Worm (Caenorhabditis elegans) whole organism, mixed stage, embryonic: ENCODE data around the gene C02B10.6.

Source experiments
- M03D4.4 ChIP-seq: sonication (generic microtip); optimal IDR thresholded peaks from 2 replicates; lab custom pipeline; 2017; ENCODE audit warnings: mild to moderate bottlenecking, missing genetic modification characterization, missing compliant biosample characterization
- ceh-39 ChIP-seq: fragments of 150-350 bp; optimal IDR thresholded peaks from 2 replicates; lab custom pipeline; 2014; ENCODE audit warnings: missing biosample characterization, missing genetic modification characterization
- ceh-43 ChIP-seq: fragments of 200-800 bp; sonication (Bioruptor generic); optimal IDR thresholded peaks from 2 replicates; lab custom pipeline; 2018; ENCODE audit warnings: mild to moderate bottlenecking, missing genetic modification characterization, moderate library complexity, missing compliant biosample characterization
- ceh-83 ChIP-seq: fragments of 200-800 bp; sonication (Bioruptor generic); optimal IDR thresholded peaks from 2 replicates; lab custom pipeline; 2018; ENCODE audit warnings: mild to moderate bottlenecking, missing genetic modification characterization, missing compliant biosample characterization
- ces-1 ChIP-seq: fragments of 150-350 bp; optimal IDR thresholded peaks from 2 replicates; lab custom pipeline; 2014; ENCODE audit warnings: missing biosample characterization, missing genetic modification reagents, missing genetic modification characterization
- cnd-1 ChIP-seq: fragments of 200-800 bp; sonication (Bioruptor generic); optimal IDR thresholded peaks from 2 replicates; lab custom pipeline; 2018; ENCODE audit warnings: mild to moderate bottlenecking, missing genetic modification characterization, missing compliant biosample characterization
- drap-1 ChIP-seq: fragments of 200-800 bp; sonication (Bioruptor generic); optimal IDR thresholded peaks from 3 replicates; lab custom pipeline; 2018; ENCODE audit warnings: mild to moderate bottlenecking, missing genetic modification characterization, missing compliant biosample characterization
- flh-1 ChIP-seq: fragments of 200-800 bp; sonication (Bioruptor generic); optimal IDR thresholded peaks from 2 replicates; lab custom pipeline; 2018; ENCODE audit warnings: mild to moderate bottlenecking, missing genetic modification characterization, moderate library complexity, missing compliant biosample characterization
- ham-2 ChIP-seq: fragments of 200-800 bp; sonication (Bioruptor generic); optimal IDR thresholded peaks from 2 replicates; lab custom pipeline; 2018; ENCODE audit warnings: mild to moderate bottlenecking, missing genetic modification characterization, missing compliant biosample characterization
- hlh-1 ChIP-seq: fragments of 150-350 bp; optimal IDR thresholded peaks from 2 replicates; lab custom pipeline; 2014; ENCODE audit warnings: missing biosample characterization, missing genetic modification reagents, missing genetic modification characterization
- lin-13 ChIP-seq: fragments of 150-350 bp; optimal IDR thresholded peaks from 2 replicates; lab custom pipeline; 2014; ENCODE audit warnings: missing biosample characterization, missing genetic modification characterization
- lin-32 ChIP-seq: fragments of 200-800 bp; sonication (Bioruptor generic); optimal IDR thresholded peaks from 2 replicates; lab custom pipeline; 2018; ENCODE audit warnings: mild to moderate bottlenecking, missing genetic modification characterization, missing compliant biosample characterization
- lsy-2 ChIP-seq: fragments of 150-350 bp; optimal IDR thresholded peaks from 2 replicates; lab custom pipeline; 2014; ENCODE audit warnings: missing biosample characterization, missing genetic modification characterization
- mab-5 ChIP-seq: fragments of 150-350 bp; optimal IDR thresholded peaks from 2 replicates; lab custom pipeline; 2014; ENCODE audit warnings: missing biosample characterization, missing genetic modification characterization
- mls-2 ChIP-seq: sonication (generic microtip); optimal IDR thresholded peaks from 2 replicates; lab custom pipeline; 2016; ENCODE audit warnings: mild to moderate bottlenecking, missing genetic modification characterization, moderate library complexity, missing compliant biosample characterization
- nhr-12 ChIP-seq: fragments of 150-350 bp; optimal IDR thresholded peaks from 2 replicates; lab custom pipeline; 2014; ENCODE audit warnings: missing biosample characterization, missing genetic modification characterization
- nhr-2 ChIP-seq: fragments of 150-350 bp; optimal IDR thresholded peaks from 2 replicates; lab custom pipeline; 2014; ENCODE audit warnings: missing biosample characterization, missing genetic modification characterization
- nhr-237 ChIP-seq: fragments of 150-350 bp; optimal IDR thresholded peaks from 2 replicates; lab custom pipeline; 2014; ENCODE audit warnings: missing biosample characterization, missing genetic modification characterization
- nhr-28 ChIP-seq: fragments of 150-350 bp; optimal IDR thresholded peaks from 2 replicates; lab custom pipeline; 2014; ENCODE audit warnings: missing biosample characterization, missing genetic modification characterization
- nhr-76 ChIP-seq: sonication (generic microtip); optimal IDR thresholded peaks from 2 replicates; lab custom pipeline; 2017; ENCODE audit warnings: missing biosample characterization, missing genetic modification characterization
- pha-4 ChIP-seq: fragments of 150-350 bp; optimal IDR thresholded peaks from 2 replicates; lab custom pipeline; 2018; ENCODE audit warnings: missing biosample characterization, missing genetic modification reagents, missing genetic modification characterization
- sem-2 ChIP-seq: fragments of 200-800 bp; sonication (Bioruptor generic); optimal IDR thresholded peaks from 2 replicates; lab custom pipeline; 2018; ENCODE audit warnings: mild to moderate bottlenecking, missing genetic modification characterization, missing compliant biosample characterization
- sptf-1 ChIP-seq: sonication (generic microtip); optimal IDR thresholded peaks from 2 replicates; lab custom pipeline; 2017; ENCODE audit warnings: mild to moderate bottlenecking, missing genetic modification characterization, moderate library complexity, missing compliant biosample characterization
- tbx-8 ChIP-seq: fragments of 200-800 bp; sonication (Bioruptor generic); optimal IDR thresholded peaks from 2 replicates; lab custom pipeline; 2018; ENCODE audit warnings: mild to moderate bottlenecking, missing genetic modification characterization, moderate library complexity, missing compliant biosample characterization
- unc-120 ChIP-seq: sonication (generic microtip); optimal IDR thresholded peaks from 2 replicates; lab custom pipeline; 2017; ENCODE audit warnings: missing genetic modification characterization, missing compliant biosample characterization; ENCODE audit not compliant: poor library complexity, severe bottlenecking
- unc-62 ChIP-seq: fragments of 150-350 bp; optimal IDR thresholded peaks from 2 replicates; lab custom pipeline; 2014; ENCODE audit warnings: missing biosample characterization, missing genetic modification reagents, missing genetic modification characterization
- ztf-11 ChIP-seq: fragments of 150-350 bp; optimal IDR thresholded peaks from 2 replicates; lab custom pipeline; 2014; ENCODE audit warnings: missing biosample characterization, missing genetic modification characterization

C02B10.6 gene

DNA sequence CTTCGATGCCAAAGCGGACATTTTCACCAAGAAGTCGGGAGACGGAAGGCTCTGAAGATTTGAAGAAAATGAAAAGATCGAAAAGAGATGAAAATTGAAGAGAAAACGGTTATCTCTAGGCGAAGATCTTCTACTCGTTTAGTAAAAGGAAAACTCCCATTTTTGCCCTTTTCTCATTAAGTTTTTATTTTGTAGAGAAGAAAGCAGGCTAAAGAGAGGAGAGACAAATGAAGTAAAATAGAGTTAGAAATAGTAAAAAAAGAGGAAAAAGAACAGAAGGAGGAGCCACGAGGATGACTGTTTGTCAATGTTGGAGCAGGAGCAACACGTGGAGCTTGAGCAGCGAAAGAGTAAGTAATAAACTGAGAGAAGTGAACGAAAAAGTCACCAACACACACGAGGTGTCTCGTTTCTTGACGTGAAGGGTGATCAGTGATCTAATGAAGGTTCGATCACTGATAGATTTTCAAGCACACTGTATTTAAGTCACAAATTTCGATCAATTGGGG lies 18.2 kb downstream of the C02B10.6 start, which contains the start of gene ivd-1:
ivd-1 (minus strand) TSS at position 51 of the 509 bp plus-strand sequence.
- no peak for TF ChIP-seq ceh-43 (GFP tag; lab: Kevin White, UChicago)
- no peak for TF ChIP-seq tbx-8 (GFP tag; lab: Kevin White, UChicago)
- no peak for TF ChIP-seq lin-13
- no peak for TF ChIP-seq sptf-1
- no peak for TF ChIP-seq hlh-1
- TF ChIP-seq M03D4.4 = no peak
- no peak for TF ChIP-seq nhr-237
- no peak for TF ChIP-seq drap-1 (GFP tag; lab: Kevin White, UChicago)
- no peak for TF ChIP-seq ceh-83 (GFP tag; lab: Kevin White, UChicago)
- TF ChIP-seq unc-120 (tag; lab: Kevin White, UChicago) = no peak
- TF ChIP-seq nhr-76 (tag; lab: Kevin White, UChicago) = no peak
- no peak for TF ChIP-seq ham-2 (GFP tag; lab: Kevin White, UChicago)
- no peak for TF ChIP-seq sem-2 (GFP tag; lab: Kevin White, UChicago)
- no peak for TF ChIP-seq mls-2 (tag; lab: Kevin White, UChicago)
- TF ChIP-seq lin-32 = no peak
- no peak for TF ChIP-seq nhr-28 (tag; lab: Kevin White, UChicago)

DNA sequence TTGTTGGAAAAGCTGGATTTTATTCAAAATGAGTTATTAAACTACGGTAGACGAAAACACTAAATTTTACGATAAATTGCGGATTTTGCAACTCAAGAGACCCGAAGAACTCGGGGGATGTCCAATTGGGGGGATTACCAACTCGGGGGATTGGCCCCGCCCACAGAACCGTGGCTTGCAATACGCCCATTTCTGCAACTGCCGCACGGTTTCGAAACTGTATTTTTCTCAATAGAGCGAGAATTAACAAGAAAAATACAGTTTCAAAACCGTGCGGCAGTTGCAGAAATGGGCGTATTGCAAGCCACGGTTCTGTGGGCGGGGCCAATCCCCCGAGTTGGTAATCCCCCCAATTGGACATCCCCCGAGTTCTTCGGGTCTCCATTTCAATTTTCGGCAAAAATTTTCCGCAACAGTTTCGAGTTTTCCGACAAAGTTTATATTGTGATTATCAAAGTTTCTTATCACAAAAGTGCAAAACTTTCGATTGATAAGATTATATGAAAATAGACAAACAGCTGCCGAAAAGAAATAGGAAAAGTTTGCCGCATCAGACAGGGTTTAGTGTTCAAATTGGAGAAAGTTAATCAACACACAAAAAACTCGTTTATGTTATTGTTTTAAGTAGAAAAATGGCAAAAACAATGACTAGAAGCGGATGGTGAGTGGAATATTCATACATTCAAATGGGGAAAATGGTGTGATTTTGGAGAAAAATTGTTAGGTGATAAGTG lies 19.3 kb downstream of the C02B10.6 start:
- TF ChIP-seq lsy-2 (tag; lab: Kevin White, UChicago) = peak; percentile 76
- peak; percentile 12 for TF ChIP-seq ces-1 (GFP tag; lab: Kevin White, UChicago)

DNA sequence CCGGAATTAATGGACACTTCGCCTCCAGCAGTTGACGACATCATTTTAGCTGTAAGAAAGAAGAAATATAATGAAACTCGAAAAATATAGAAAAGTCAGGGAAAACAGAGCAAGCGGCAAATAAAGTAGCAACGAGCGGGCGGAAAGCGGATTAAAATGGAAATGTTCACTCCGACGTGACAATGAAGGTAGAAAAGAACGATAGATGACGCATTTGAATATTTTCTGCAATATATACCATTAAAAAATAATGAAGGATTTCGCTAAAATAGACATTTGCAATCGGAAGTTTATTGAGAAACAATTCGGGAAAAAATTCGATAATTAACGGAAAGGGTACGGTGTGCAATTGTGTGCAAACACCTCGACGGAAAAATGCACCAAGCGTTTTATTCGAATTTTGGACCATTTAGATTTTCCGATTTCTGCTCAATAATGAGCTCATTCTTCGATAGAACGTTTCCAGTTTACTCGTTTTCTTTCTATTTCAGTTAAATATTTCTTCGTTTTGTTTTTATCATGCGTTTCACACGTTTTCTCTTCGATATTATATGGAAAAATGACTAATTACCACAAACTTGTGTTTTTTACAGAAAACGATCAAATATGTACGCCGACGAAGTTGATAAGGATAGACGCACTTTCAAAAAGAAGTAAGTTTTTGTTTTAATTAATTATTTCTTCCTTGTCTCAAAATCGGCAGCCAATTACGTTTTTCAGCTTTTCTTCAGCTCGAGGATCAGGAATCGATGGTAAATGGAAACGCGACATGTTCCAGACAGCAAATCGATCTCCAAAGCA lies 20.5 kb downstream of the C02B10.6 start, which contains the start of the genes snpn-1 and C02B10.4:
snpn-1 (minus strand) TSS at position 51 of the 801 bp plus-strand sequence.
C02B10.4 (plus strand) TSS at position 594 of the 801 bp plus-strand sequence.
- TF ChIP-seq ces-1 (GFP tag; lab: Kevin White, UChicago) = peak; percentile 92
- TF ChIP-seq ztf-11 (tag; lab: Kevin White, UChicago) = peak; percentile 27
- TF ChIP-seq ceh-39 (tag; lab: Kevin White, UChicago) = peak; percentile 59
- no peak for TF ChIP-seq mab-5 (tag; lab: Kevin White, UChicago)
- no peak for TF ChIP-seq lin-13
- TF ChIP-seq lsy-2 (tag; lab: Kevin White, UChicago) = peak; percentile 97
- TF ChIP-seq pha-4 = peak; percentile 1
- no peak for TF ChIP-seq unc-62 (GFP tag; lab: Kevin White, UChicago)
- no peak for TF ChIP-seq mls-2 (tag; lab: Kevin White, UChicago)
- TF ChIP-seq ceh-43 (GFP tag; lab: Kevin White, UChicago) = peak; percentile 52
- TF ChIP-seq, all 35 proteins: peak for 6

DNA sequence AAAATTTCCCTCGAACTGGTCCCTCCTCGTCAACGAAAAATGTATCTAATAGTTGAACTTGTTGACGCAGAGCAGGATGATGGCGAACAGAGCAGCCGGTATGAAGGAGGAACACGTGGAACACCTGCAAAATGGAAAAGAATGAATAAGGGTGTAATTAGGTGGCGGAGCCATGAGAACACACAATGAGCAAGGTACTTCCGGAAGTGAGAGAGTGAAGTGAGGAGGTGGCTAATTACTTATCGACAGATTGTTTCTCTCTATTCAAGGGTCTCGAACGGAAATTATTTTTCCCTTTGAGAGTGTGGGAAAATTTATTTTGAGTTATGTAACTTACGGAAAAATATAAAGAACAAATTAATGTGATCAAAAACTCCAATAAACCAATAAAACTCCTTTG lies 22.8 kb downstream of the C02B10.6 start:
- TF ChIP-seq ceh-43 (GFP tag; lab: Kevin White, UChicago) (peak; percentile 55), nhr-237 (no peak), flh-1 (GFP tag; lab: Kevin White, UChicago) (no peak), sem-2 (GFP tag; lab: Kevin White, UChicago) (no peak), cnd-1 (tag; lab: Kevin White, UChicago) (no peak), ham-2 (GFP tag; lab: Kevin White, UChicago) (no peak), lin-32 (peak; percentile 30), mls-2 (tag; lab: Kevin White, UChicago) (peak; percentile 45), sptf-1 (peak; percentile 37), nhr-12 (no peak)

DNA sequence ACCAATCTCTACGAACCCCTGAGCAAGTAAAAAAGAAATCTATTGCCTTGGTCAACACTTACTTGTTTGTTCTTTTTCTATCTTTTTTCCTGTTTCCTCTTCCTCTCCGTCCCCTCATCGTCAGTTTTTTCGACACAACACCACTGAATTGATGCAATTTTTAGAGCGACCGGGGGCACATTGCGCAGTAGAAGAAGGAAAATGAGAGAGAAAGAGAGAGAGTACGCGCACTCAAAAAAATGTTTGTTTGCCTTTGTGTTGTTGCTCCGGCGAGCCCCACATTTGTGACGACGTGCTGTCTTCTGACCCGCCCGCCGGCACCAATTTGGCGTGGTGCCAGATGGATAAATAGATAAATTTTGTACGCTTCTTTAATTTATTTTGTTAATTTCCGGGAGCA lies 29.5 kb downstream of the C02B10.6 start:
- TF ChIP-seq pha-4 = no peak
- peak; percentile 6 for TF ChIP-seq M03D4.4
- TF ChIP-seq nhr-2 (tag; lab: Kevin White, UChicago) = no peak
- TF ChIP-seq ham-2 (GFP tag; lab: Kevin White, UChicago) = no peak
- TF ChIP-seq ces-1 (GFP tag; lab: Kevin White, UChicago) = peak; percentile 48
